Fruit fly (Drosophila melanogaster) whole organism, adult: Measurements from ENCODE around the gene Proc.

Source experiments
- Crg-1 ChIP-seq: fragments of 200-800 bp; sonication (Bioruptor generic); optimal IDR thresholded peaks from 2 replicates; lab custom pipeline; 2016; ENCODE audit warnings: missing biosample characterization, missing genetic modification characterization
- Hr96 ChIP-seq: fragments of 200-800 bp; sonication (Bioruptor generic); optimal IDR thresholded peaks from 2 replicates; lab custom pipeline; 2016; ENCODE audit warnings: missing biosample characterization, missing genetic modification characterization
- kay ChIP-seq: fragments of 200-800 bp; sonication (Bioruptor generic); peaks from one replicate; lab custom pipeline; 2016; ENCODE audit warnings: missing biosample characterization, missing genetic modification characterization, borderline replicate concordance
- ovo ChIP-seq: fragments of 200-800 bp; sonication (Bioruptor generic); optimal IDR thresholded peaks from 2 replicates; lab custom pipeline; 2016; ENCODE audit warnings: missing biosample characterization, missing genetic modification characterization

- TF ChIP-seq Crg-1 (no peak), kay (GFP tag; lab: Kevin White, UChicago) (no peak), ovo (no peak), Hr96 (GFP tag; lab: Kevin White, UChicago) (no peak)
Observed at dm6 chr2L:7885271-7885670, 14.0 kb upstream of the Proc start, which contains the start of the genes SmE and CG34132.
